Fruit fly (Drosophila melanogaster) whole organism, prepupa: ENCODE measurements around the gene CG9254.

Experiments used
- Blimp-1 ChIP-seq: fragments of 200-800 bp; sonication (Bioruptor generic); optimal IDR thresholded peaks from 3 replicates; lab custom pipeline; 2017; ENCODE audit warnings: missing biosample characterization, missing genetic modification characterization, mild to moderate bottlenecking, moderate library complexity, missing genetic modification reagents
- CG10631 ChIP-seq: fragments of 200-800 bp; sonication (Bioruptor generic); optimal IDR thresholded peaks from 2 replicates; lab custom pipeline; 2016; ENCODE audit warnings: missing biosample characterization, missing genetic modification characterization
- CG10669 ChIP-seq: fragments of 200-800 bp; sonication (Bioruptor generic); optimal IDR thresholded peaks from 3 replicates; lab custom pipeline; 2018; ENCODE audit warnings: missing biosample characterization, mild to moderate bottlenecking, missing genetic modification characterization, moderate library complexity
- CG11762 ChIP-seq: fragments of 200-800 bp; sonication (Bioruptor generic); optimal IDR thresholded peaks from 3 replicates; lab custom pipeline; 2016; ENCODE audit warnings: missing biosample characterization, missing genetic modification characterization; ENCODE audit not compliant: insufficient read depth
- CG11902 ChIP-seq: fragments of 200-800 bp; sonication (Bioruptor generic); optimal IDR thresholded peaks from 3 replicates; lab custom pipeline; 2016; ENCODE audit warnings: missing biosample characterization, missing genetic modification characterization
- CG15336 ChIP-seq: fragments of 200-800 bp; sonication (Bioruptor generic); IDR thresholded peaks from 2 replicates; pipeline ENCODE4 v1.3.6; 2022; ENCODE audit warnings: missing biosample characterization, missing genetic modification characterization
- CG1621 ChIP-seq: fragments of 200-800 bp; sonication (Bioruptor generic); optimal IDR thresholded peaks from 3 replicates; lab custom pipeline; 2018; ENCODE audit warnings: missing biosample characterization, mild to moderate bottlenecking, missing genetic modification characterization
- CG16779 ChIP-seq: fragments of 200-800 bp; sonication (Bioruptor generic); optimal IDR thresholded peaks from 3 replicates; lab custom pipeline; 2017; ENCODE audit warnings: missing biosample characterization, mild to moderate bottlenecking, missing genetic modification characterization
- CG32006 ChIP-seq: fragments of 200-800 bp; sonication (Bioruptor generic); optimal IDR thresholded peaks from 3 replicates; lab custom pipeline; 2017; ENCODE audit warnings: missing biosample characterization, mild to moderate bottlenecking, missing genetic modification characterization
- CG34406 ChIP-seq: fragments of 200-800 bp; sonication (Bioruptor generic); optimal IDR thresholded peaks from 3 replicates; lab custom pipeline; 2016; ENCODE audit warnings: missing biosample characterization, missing genetic modification characterization
- CG3919 ChIP-seq: fragments of 200-800 bp; sonication (Bioruptor generic); optimal IDR thresholded peaks from 3 replicates; lab custom pipeline; 2016; ENCODE audit warnings: missing biosample characterization, missing genetic modification characterization
- CG4318 ChIP-seq: fragments of 200-800 bp; sonication (Bioruptor generic); optimal IDR thresholded peaks from 3 replicates; lab custom pipeline; 2017; ENCODE audit warnings: missing biosample characterization, mild to moderate bottlenecking, missing genetic modification characterization
- CG6163 ChIP-seq: fragments of 200-800 bp; sonication (Bioruptor generic); IDR thresholded peaks from 3 replicates; pipeline ENCODE4 v1.3.6; 2022; ENCODE audit warnings: missing biosample characterization, missing genetic modification characterization
- CG6276 ChIP-seq: fragments of 200-800 bp; sonication (Bioruptor generic); optimal IDR thresholded peaks from 2 replicates; lab custom pipeline; 2017; ENCODE audit warnings: missing biosample characterization, mild to moderate bottlenecking, missing genetic modification characterization
- CG6792 ChIP-seq: fragments of 200-800 bp; sonication (Bioruptor generic); optimal IDR thresholded peaks from 3 replicates; lab custom pipeline; 2016; ENCODE audit warnings: missing biosample characterization, missing genetic modification characterization
- CG6808 ChIP-seq: fragments of 200-800 bp; sonication (Bioruptor generic); optimal IDR thresholded peaks from 3 replicates; lab custom pipeline; 2017; ENCODE audit warnings: missing biosample characterization, missing genetic modification characterization, mild to moderate bottlenecking, moderate library complexity, missing genetic modification reagents
- CG6854 ChIP-seq: fragments of 200-800 bp; sonication (Bioruptor generic); optimal IDR thresholded peaks from 2 replicates; lab custom pipeline; 2017; ENCODE audit warnings: missing biosample characterization, mild to moderate bottlenecking, missing genetic modification characterization
- CG7368 ChIP-seq: fragments of 200-800 bp; sonication (Bioruptor generic); optimal IDR thresholded peaks from 3 replicates; lab custom pipeline; 2016; ENCODE audit warnings: missing biosample characterization, missing genetic modification characterization
- CG8119 ChIP-seq: fragments of 200-800 bp; sonication (Bioruptor generic); IDR thresholded peaks from 3 replicates; pipeline ENCODE4 v1.3.6; 2022; ENCODE audit warnings: missing biosample characterization, missing genetic modification characterization
- CG8319 ChIP-seq: fragments of 200-800 bp; sonication (Bioruptor generic); optimal IDR thresholded peaks from 3 replicates; lab custom pipeline; 2016; ENCODE audit warnings: missing biosample characterization, missing genetic modification characterization
- CG8632 ChIP-seq: fragments of 200-800 bp; sonication (Bioruptor generic); optimal IDR thresholded peaks from 3 replicates; lab custom pipeline; 2016; ENCODE audit warnings: missing biosample characterization, missing genetic modification characterization
- Eip75B ChIP-seq: fragments of 200-800 bp; sonication (Bioruptor generic); optimal IDR thresholded peaks from 3 replicates; lab custom pipeline; 2016; ENCODE audit warnings: missing biosample characterization, missing genetic modification characterization
- Eip78C ChIP-seq: fragments of 200-800 bp; sonication (Bioruptor generic); peaks from one replicate; lab custom pipeline; 2016; ENCODE audit warnings: missing biosample characterization, missing genetic modification characterization
- Ets21C ChIP-seq: fragments of 200-800 bp; sonication (Bioruptor generic); optimal IDR thresholded peaks from 3 replicates; lab custom pipeline; 2016; ENCODE audit warnings: missing biosample characterization, missing genetic modification characterization
- Ets96B ChIP-seq: fragments of 200-800 bp; optimal IDR thresholded peaks from 2 replicates; lab custom pipeline; 2019; ENCODE audit warnings: missing biosample characterization, mild to moderate bottlenecking, missing genetic modification characterization, moderate library complexity
- Gug ChIP-seq: fragments of 200-800 bp; sonication (Bioruptor generic); IDR thresholded peaks from 2 replicates; pipeline ENCODE4 v1.3.6; 2022; ENCODE audit warnings: missing biosample characterization, missing genetic modification characterization
- Hr38 ChIP-seq: sonication (Bioruptor generic); optimal IDR thresholded peaks from 2 replicates; lab custom pipeline; 2016; ENCODE audit warnings: missing biosample characterization, missing genetic modification characterization
- Hr39 ChIP-seq: fragments of 200-800 bp; sonication (Bioruptor generic); optimal IDR thresholded peaks from 2 replicates; lab custom pipeline; 2016; ENCODE audit warnings: missing biosample characterization, missing genetic modification characterization
- Hr4 ChIP-seq: fragments of 200-800 bp; sonication (Bioruptor generic); optimal IDR thresholded peaks from 3 replicates; lab custom pipeline; 2016; ENCODE audit warnings: missing biosample characterization, missing genetic modification characterization
- Lpt ChIP-seq: fragments of 200-800 bp; sonication (Bioruptor generic); optimal IDR thresholded peaks from 3 replicates; lab custom pipeline; 2016; ENCODE audit warnings: missing biosample characterization, missing genetic modification characterization
- Met ChIP-seq: fragments of 200-800 bp; sonication (Bioruptor generic); optimal IDR thresholded peaks from 3 replicates; lab custom pipeline; 2016; ENCODE audit warnings: missing biosample characterization, missing genetic modification characterization
- OdsH ChIP-seq: fragments of 200-800 bp; sonication (Bioruptor generic); optimal IDR thresholded peaks from 3 replicates; lab custom pipeline; 2016; ENCODE audit warnings: missing biosample characterization, missing genetic modification characterization
- Smox ChIP-seq: fragments of 200-800 bp; sonication (Bioruptor generic); optimal IDR thresholded peaks from 3 replicates; lab custom pipeline; 2016; ENCODE audit warnings: missing biosample characterization, missing genetic modification characterization
- Sox14 ChIP-seq: fragments of 200-800 bp; sonication (Bioruptor generic); optimal IDR thresholded peaks from 3 replicates; lab custom pipeline; 2016; ENCODE audit warnings: missing biosample characterization, missing genetic modification characterization
- Sox15 ChIP-seq: fragments of 200-800 bp; sonication (Bioruptor generic); optimal IDR thresholded peaks from 3 replicates; lab custom pipeline; 2016; ENCODE audit warnings: missing biosample characterization, missing genetic modification characterization
- achi ChIP-seq: fragments of 200-800 bp; sonication (Bioruptor generic); optimal IDR thresholded peaks from 3 replicates; lab custom pipeline; 2016; ENCODE audit warnings: missing biosample characterization, missing genetic modification characterization
- acj6 ChIP-seq: fragments of 200-800 bp; sonication (Bioruptor generic); optimal IDR thresholded peaks from 3 replicates; lab custom pipeline; 2016; ENCODE audit warnings: missing biosample characterization, missing genetic modification characterization
- cyc ChIP-seq: fragments of 200-800 bp; sonication (Bioruptor generic); optimal IDR thresholded peaks from 3 replicates; lab custom pipeline; 2016; ENCODE audit warnings: missing biosample characterization, missing genetic modification characterization
- dac ChIP-seq: fragments of 200-800 bp; sonication (Bioruptor generic); optimal IDR thresholded peaks from 2 replicates; lab custom pipeline; 2017; ENCODE audit warnings: missing biosample characterization, mild to moderate bottlenecking, missing genetic modification characterization
- dsx ChIP-seq: fragments of 200-800 bp; optimal IDR thresholded peaks from 3 replicates; lab custom pipeline; 2019; ENCODE audit warnings: missing biosample characterization, mild to moderate bottlenecking, missing genetic modification characterization, moderate library complexity; ENCODE audit not compliant: poor library complexity, severe bottlenecking
- esn ChIP-seq: fragments of 200-800 bp; sonication (Bioruptor generic); optimal IDR thresholded peaks from 2 replicates; lab custom pipeline; 2016; ENCODE audit warnings: missing biosample characterization, mild to moderate bottlenecking, missing genetic modification characterization, moderate library complexity
- fd59A ChIP-seq: fragments of 200-800 bp; sonication (Bioruptor generic); optimal IDR thresholded peaks from 2 replicates; lab custom pipeline; 2017; ENCODE audit warnings: missing biosample characterization, mild to moderate bottlenecking, missing genetic modification characterization, missing genetic modification reagents
- fkh ChIP-seq: fragments of 200-800 bp; sonication (Bioruptor generic); optimal IDR thresholded peaks from 3 replicates; lab custom pipeline; 2017; ENCODE audit warnings: missing biosample characterization, mild to moderate bottlenecking, missing genetic modification characterization, moderate library complexity
- lz ChIP-seq: fragments of 200-800 bp; sonication (Bioruptor generic); optimal IDR thresholded peaks from 3 replicates; lab custom pipeline; 2016; ENCODE audit warnings: missing biosample characterization, missing genetic modification characterization
- net ChIP-seq: fragments of 200-800 bp; sonication (Bioruptor generic); optimal IDR thresholded peaks from 3 replicates; lab custom pipeline; 2016; ENCODE audit warnings: missing biosample characterization, missing genetic modification characterization
- pdm3 ChIP-seq: fragments of 200-800 bp; sonication (Bioruptor generic); optimal IDR thresholded peaks from 3 replicates; lab custom pipeline; 2016; ENCODE audit warnings: missing biosample characterization, missing genetic modification characterization
- spab ChIP-seq: fragments of 200-800 bp; sonication (Bioruptor generic); optimal IDR thresholded peaks from 2 replicates; lab custom pipeline; 2017; ENCODE audit warnings: missing biosample characterization, mild to moderate bottlenecking, missing genetic modification characterization, missing genetic modification reagents
- ss ChIP-seq, 2 experiments: fragments of 200-800 bp; sonication (Bioruptor generic); optimal IDR thresholded peaks; 2 replicates in 1 of 2; 3 replicates in 1 of 2; lab custom pipeline; 2017 to 2018; ENCODE audit warnings: mild to moderate bottlenecking in 2 of 2, missing biosample characterization in 2 of 2, missing genetic modification characterization in 2 of 2, moderate library complexity in 1 of 2
- topi ChIP-seq: fragments of 200-800 bp; sonication (Bioruptor generic); optimal IDR thresholded peaks from 3 replicates; lab custom pipeline; 2016; ENCODE audit warnings: missing biosample characterization, missing genetic modification characterization
- vri ChIP-seq: fragments of 200-800 bp; sonication (Bioruptor generic); optimal IDR thresholded peaks from 3 replicates; lab custom pipeline; 2016; ENCODE audit warnings: missing biosample characterization, mild to moderate bottlenecking, missing genetic modification characterization

Gene CG9254

DNA sequence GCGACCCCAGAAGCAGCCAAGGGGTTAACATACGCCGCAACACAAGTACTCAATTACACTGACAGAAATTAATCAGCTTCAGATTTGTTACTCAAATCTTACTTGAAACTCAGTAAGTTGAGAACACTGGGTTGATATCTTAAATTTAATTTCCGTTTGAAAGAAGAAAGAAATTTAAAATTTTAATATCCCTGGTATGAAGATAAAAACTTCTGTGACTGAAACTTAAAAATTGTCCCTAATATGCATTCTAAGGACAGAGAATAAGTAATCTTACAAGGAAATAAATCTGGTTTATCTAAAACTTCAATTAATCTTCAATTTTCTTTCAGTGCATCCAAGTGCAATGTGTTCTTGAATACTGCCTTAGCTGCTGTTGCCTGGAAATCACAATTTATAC lies 16.7 kb upstream of the CG9254 start (continued):
- TF ChIP-seq Lpt (GFP tag; lab: Kevin White, UChicago) (peak; percentile 60), net (GFP tag; lab: Kevin White, UChicago) (peak; percentile 54), Sox14 (GFP tag; lab: Kevin White, UChicago) (peak; percentile 59), Ets96B (tag; lab: Kevin White, UChicago) (peak; percentile 77), cyc (peak; percentile 50), CG11762 (GFP tag; lab: Kevin White, UChicago) (peak; percentile 59), CG16779 (peak; percentile 48), achi (GFP tag; lab: Kevin White, UChicago) (peak; percentile 69)

DNA sequence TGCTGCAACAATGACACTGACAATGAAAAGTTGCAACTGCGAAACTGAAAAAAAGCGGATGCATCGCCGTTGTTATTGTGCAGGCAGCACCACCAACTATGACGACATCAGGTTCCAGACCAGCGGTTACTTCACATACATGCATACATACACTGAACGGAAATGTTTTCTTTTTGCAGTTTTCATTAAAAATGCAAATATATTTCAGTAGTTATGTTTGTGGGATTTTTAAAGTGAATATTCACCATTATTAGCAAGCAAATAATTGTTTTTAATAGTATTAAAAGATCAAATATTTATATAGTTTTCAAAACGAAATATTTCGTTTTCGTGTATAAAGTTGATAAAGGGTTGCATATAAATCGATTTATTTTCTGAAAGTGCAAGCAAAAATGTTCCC lies 14.9 kb upstream of the CG9254 start:
- TF ChIP-seq Smox (GFP tag; lab: Kevin White, UChicago), result no peak
- TF ChIP-seq Gug (GFP tag; lab: Robert Waterston, UW), result no peak
- no peak for TF ChIP-seq esn (GFP tag; lab: Kevin White, UChicago)
- no peak for TF ChIP-seq CG6163 (GFP tag; lab: Robert Waterston, UW)
- TF ChIP-seq CG8319 (GFP tag; lab: Kevin White, UChicago), result no peak
- peak; percentile 37; the same call in 1 of the 2 replicates for TF ChIP-seq CG15336 (GFP tag; lab: Robert Waterston, UW)
- TF ChIP-seq Ets21C, result no peak
- no peak for TF ChIP-seq spab (GFP tag; lab: Kevin White, UChicago)
- TF ChIP-seq CG10631 (GFP tag; lab: Kevin White, UChicago), result peak; percentile 9
- no peak for TF ChIP-seq Sox14 (GFP tag; lab: Kevin White, UChicago)
- TF ChIP-seq Hr39 (GFP tag; lab: Kevin White, UChicago), result no peak
- TF ChIP-seq Sox15 (GFP tag; lab: Kevin White, UChicago), result no peak
- no peak for TF ChIP-seq CG11902 (GFP tag; lab: Kevin White, UChicago)
- TF ChIP-seq dac (GFP tag; lab: Kevin White, UChicago), result no peak
- TF ChIP-seq net (GFP tag; lab: Kevin White, UChicago), result no peak
- TF ChIP-seq CG6808 (GFP tag; lab: Kevin White, UChicago), result no peak
- TF ChIP-seq fkh (GFP tag; lab: Kevin White, UChicago), result no peak
- peak; percentile 55 for TF ChIP-seq CG32006
- TF ChIP-seq CG34406, result no peak
- TF ChIP-seq CG11762 (GFP tag; lab: Kevin White, UChicago), result no peak
- TF ChIP-seq pdm3 (GFP tag; lab: Kevin White, UChicago), result peak; percentile 8
- TF ChIP-seq topi (GFP tag; lab: Kevin White, UChicago), result no peak
- no peak for TF ChIP-seq CG7368 (GFP tag; lab: Kevin White, UChicago)
- TF ChIP-seq CG6276 (GFP tag; lab: Kevin White, UChicago), result no peak
- TF ChIP-seq Met (GFP tag; lab: Kevin White, UChicago), result no peak
- TF ChIP-seq CG4318 (GFP tag; lab: Kevin White, UChicago), result no peak
- no peak for TF ChIP-seq Hr38 (GFP tag; lab: Kevin White, UChicago)
- no peak for TF ChIP-seq CG6854
- TF ChIP-seq Eip75B (GFP tag; lab: Kevin White, UChicago), result no peak
- TF ChIP-seq OdsH, result peak; percentile 6
- TF ChIP-seq cyc, result no peak
- no peak for TF ChIP-seq CG10669 (GFP tag; lab: Kevin White, UChicago)
- no peak for TF ChIP-seq acj6
- TF ChIP-seq CG8119, result peak; percentile 28; the same call in 1 of the 3 replicates
- TF ChIP-seq lz (GFP tag; lab: Kevin White, UChicago), result no peak
- TF ChIP-seq CG3919 (GFP tag; lab: Kevin White, UChicago), result no peak
- TF ChIP-seq Eip78C (GFP tag; lab: Kevin White, UChicago), result peak; percentile 57
- TF ChIP-seq dsx (GFP tag; lab: Kevin White, UChicago), result no peak
- no peak for TF ChIP-seq CG8632 (GFP tag; lab: Kevin White, UChicago)
- peak; percentile 1 for TF ChIP-seq Hr4 (GFP tag; lab: Kevin White, UChicago)
- TF ChIP-seq vri (GFP tag; lab: Kevin White, UChicago), result no peak
- TF ChIP-seq Lpt (GFP tag; lab: Kevin White, UChicago), result no peak
- no peak for TF ChIP-seq Blimp-1 (GFP tag; lab: Kevin White, UChicago)
- peak; percentile 26 for TF ChIP-seq Ets96B (tag; lab: Kevin White, UChicago)
- no peak for TF ChIP-seq fd59A
- no peak for TF ChIP-seq ss (GFP tag; optimal IDR thresholded peaks at IDR 0.05; lab: Kevin White, UChicago)
- TF ChIP-seq CG1621 (tag; lab: Kevin White, UChicago), result no peak
- no peak for TF ChIP-seq CG6792 (GFP tag; lab: Kevin White, UChicago)
